Worm (Caenorhabditis elegans): ENCODE measurements around the gene C33B4.5.

Gene C33B4.5

ce11 chrII:11345570-11346029 is 37.5 kb upstream of the C33B4.5 start, which contains the start of gene nduf-11:
Gene nduf-11, minus strand, starts transcription at chrII:11345620.
- TF ChIP-seq F39B2.1 (GFP tag; IDR thresholded peaks at IDR 0.05) (no peak), B0035.1 (tag; optimal IDR thresholded peaks at IDR 0.05) (peak; percentile 24), lsy-27 (tag; optimal IDR thresholded peaks at IDR 0.05; ENCODE audit: borderline replicate concordance, insufficient read depth) (no peak), Y95B8A.8 (GFP tag; IDR thresholded peaks at IDR 0.05) (0 out of 2 replicates have a peak, but pooled peaks have one; percentile 11), nfya-2 (GFP tag; IDR thresholded peaks at IDR 0.05) (no peak), F49E8.2 (tag; optimal IDR thresholded peaks at IDR 0.05; ENCODE audit: insufficient read depth) (no peak), zfh-2 (GFP tag; conservative IDR thresholded peaks at IDR 0.05) (no peak), C17E4.6 (GFP tag; IDR thresholded peaks at IDR 0.05) (no peak), hsf-1 (GFP tag; IDR thresholded peaks at IDR 0.05) (peak; percentile 57; the same call in 1 of the 2 replicates), hlh-26 (GFP tag; conservative IDR thresholded peaks at IDR 0.05) (no peak), ztf-28 (GFP tag; IDR thresholded peaks at IDR 0.05) (no peak), akir-1 (GFP tag; optimal IDR thresholded peaks at IDR 0.05) (no peak), fkh-3 (tag; optimal IDR thresholded peaks at IDR 0.05) (no peak), tlf-1 (GFP tag; optimal IDR thresholded peaks at IDR 0.05) (peak; percentile 72), egl-44 (GFP tag; IDR thresholded peaks at IDR 0.05) (no peak), dox-1 (GFP tag; IDR thresholded peaks at IDR 0.05) (peak; percentile 61), athp-1 (tag; optimal IDR thresholded peaks at IDR 0.05) (peak; percentile 38), ceh-27 (GFP tag; optimal IDR thresholded peaks at IDR 0.05) (peak; percentile 34), T07F8.4 (tag; optimal IDR thresholded peaks at IDR 0.05) (no peak), madf-3 (GFP tag; IDR thresholded peaks at IDR 0.05) (no peak), aptf-3 (GFP tag; IDR thresholded peaks at IDR 0.05) (no peak), F57C9.4 (tag; optimal IDR thresholded peaks at IDR 0.05) (no peak), ceh-58 (GFP tag; IDR thresholded peaks at IDR 0.05) (no peak), unc-62 (GFP tag; optimal IDR thresholded peaks at IDR 0.05) (no peak), bed-2 (GFP tag; IDR thresholded peaks at IDR 0.05) (no peak), nhr-90 (tag; optimal IDR thresholded peaks at IDR 0.05) (no peak), B0336.3 (GFP tag; IDR thresholded peaks at IDR 0.05) (peak; percentile 85), ztf-3 (GFP tag; optimal IDR thresholded peaks at IDR 0.05) (no peak), lir-1 (GFP tag; conservative IDR thresholded peaks at IDR 0.05) (0 out of 2 replicates have a peak, but pooled peaks have one; percentile 46), rec-8 (tag; optimal IDR thresholded peaks at IDR 0.05) (no peak), lsl-1 (GFP tag; optimal IDR thresholded peaks at IDR 0.05) (peak; percentile 72), nhr-27 (tag; optimal IDR thresholded peaks at IDR 0.05) (no peak), ztf-22 (GFP tag; optimal IDR thresholded peaks at IDR 0.05) (no peak), D2030.7 (GFP tag; IDR thresholded peaks at IDR 0.05) (0 out of 2 replicates have a peak, but pooled peaks have one; percentile 23), lag-1 (GFP tag; IDR thresholded peaks at IDR 0.05) (no peak), cebp-1 (GFP tag; IDR thresholded peaks at IDR 0.05) (no peak), cebp-1 (tag; optimal IDR thresholded peaks at IDR 0.05) (peak; percentile 73), snpc-1.3 (tag; optimal IDR thresholded peaks at IDR 0.05; ENCODE audit: insufficient read depth) (no peak), sdz-38 (tag; optimal IDR thresholded peaks at IDR 0.05) (no peak), ztf-6 (GFP tag; IDR thresholded peaks at IDR 0.05) (no peak), zim-3 (tag; optimal IDR thresholded peaks at IDR 0.05) (no peak), snpc-3.4 (tag; optimal IDR thresholded peaks at IDR 0.05) (peak; percentile 23), bed-1 (GFP tag; IDR thresholded peaks at IDR 0.05) (no peak), ztf-26 (tag; optimal IDR thresholded peaks at IDR 0.05) (peak; percentile 34), die-1 (tag; optimal IDR thresholded peaks at IDR 0.05) (no peak), ceh-79 (tag; optimal IDR thresholded peaks at IDR 0.05) (no peak), egl-18 (GFP tag; IDR thresholded peaks at IDR 0.05) (no peak), F37B4.10 (GFP tag; IDR thresholded peaks at IDR 0.05) (no peak)

All from whole organism, young adult.